Fruit fly (Drosophila melanogaster) whole organism, embryonic: ENCODE results near the gene CG32073.

Experiments
- Antp ChIP-seq: fragments of 200-800 bp; sonication (Bioruptor generic); optimal IDR thresholded peaks from 3 replicates; lab custom pipeline; 2016; ENCODE audit warnings: missing biosample characterization, missing genetic modification characterization
- Atf3 ChIP-seq: fragments of 200-800 bp; sonication (Bioruptor generic); optimal IDR thresholded peaks from 3 replicates; lab custom pipeline; 2016; ENCODE audit warnings: missing biosample characterization, missing genetic modification characterization
- Blimp-1 ChIP-seq: fragments of 200-800 bp; sonication (Bioruptor generic); optimal IDR thresholded peaks from 3 replicates; lab custom pipeline; 2018; ENCODE audit warnings: missing biosample characterization, missing genetic modification characterization, mild to moderate bottlenecking, moderate library complexity, missing genetic modification reagents
- C15 ChIP-seq: fragments of 200-800 bp; sonication (Bioruptor generic); IDR thresholded peaks from 3 replicates; pipeline ENCODE4 v1.3.6; 2022; ENCODE audit warnings: missing biosample characterization, missing genetic modification characterization
- CG10267 ChIP-seq: fragments of 200-800 bp; sonication (Bioruptor generic); optimal IDR thresholded peaks from 2 replicates; lab custom pipeline; 2018; ENCODE audit warnings: missing biosample characterization, mild to moderate bottlenecking, missing genetic modification characterization, moderate library complexity
- CG11247 ChIP-seq: fragments of 200-800 bp; sonication (Bioruptor generic); IDR thresholded peaks from 2 replicates; pipeline ENCODE4 v1.3.6; 2022; ENCODE audit warnings: missing biosample characterization, missing genetic modification characterization
- CG13775 ChIP-seq: fragments of 200-800 bp; sonication (Bioruptor generic); optimal IDR thresholded peaks from 3 replicates; lab custom pipeline; 2017; ENCODE audit warnings: missing biosample characterization, mild to moderate bottlenecking, missing genetic modification characterization
- CG15073 ChIP-seq: fragments of 200-800 bp; sonication (Bioruptor generic); optimal IDR thresholded peaks from 2 replicates; lab custom pipeline; 2016; ENCODE audit warnings: missing biosample characterization, missing genetic modification characterization
- CG17829 ChIP-seq: fragments of 200-800 bp; optimal IDR thresholded peaks from 2 replicates; lab custom pipeline; 2019; ENCODE audit warnings: missing biosample characterization, mild to moderate bottlenecking, missing genetic modification characterization, moderate library complexity
- CG2129 ChIP-seq: fragments of 200-800 bp; sonication (Bioruptor generic); IDR thresholded peaks from 2 replicates; pipeline ENCODE4 v1.3.6; 2022; ENCODE audit warnings: missing biosample characterization, missing genetic modification characterization; ENCODE audit not compliant: partially characterized antibody
- CG2199 ChIP-seq: fragments of 200-800 bp; sonication (Bioruptor generic); IDR thresholded peaks from 3 replicates; pipeline ENCODE4 v1.3.6; 2022; ENCODE audit warnings: missing biosample characterization, missing genetic modification characterization
- CG2875 ChIP-seq: fragments of 200-800 bp; sonication (Bioruptor generic); optimal IDR thresholded peaks from 2 replicates; lab custom pipeline; 2017; ENCODE audit warnings: missing biosample characterization, mild to moderate bottlenecking, missing genetic modification characterization, missing genetic modification reagents
- CG31388 ChIP-seq: fragments of 200-800 bp; sonication (Bioruptor generic); optimal IDR thresholded peaks from 2 replicates; lab custom pipeline; 2016; ENCODE audit warnings: missing biosample characterization, missing genetic modification characterization
- CG32772 ChIP-seq: fragments of 200-800 bp; sonication (Bioruptor generic); IDR thresholded peaks from 2 replicates; pipeline ENCODE4 v1.3.6; 2022; ENCODE audit warnings: missing biosample characterization, missing genetic modification characterization
- CG3407 ChIP-seq: fragments of 200-800 bp; sonication (Bioruptor generic); optimal IDR thresholded peaks from 2 replicates; lab custom pipeline; 2018; ENCODE audit warnings: missing biosample characterization, mild to moderate bottlenecking, missing genetic modification characterization
- CG7987 ChIP-seq: fragments of 200-800 bp; sonication (Bioruptor generic); optimal IDR thresholded peaks from 2 replicates; lab custom pipeline; 2018; ENCODE audit warnings: missing biosample characterization, mild to moderate bottlenecking, missing genetic modification characterization, moderate library complexity
- CG8290 ChIP-seq, 3 experiments: fragments of 200-800 bp; sonication (Bioruptor generic); optimal IDR thresholded peaks; 2 replicates each; lab custom pipeline; 2016 to 2019; ENCODE audit warnings: missing biosample characterization in 3 of 3, missing genetic modification characterization in 3 of 3, mild to moderate bottlenecking in 2 of 3, moderate library complexity in 1 of 3
- CG8478 ChIP-seq: fragments of >200 bp; optimal IDR thresholded peaks from 2 replicates; lab custom pipeline; 2018
- Deaf1 ChIP-seq: fragments of 200-800 bp; optimal IDR thresholded peaks from 3 replicates; lab custom pipeline; 2019; ENCODE audit warnings: missing biosample characterization, mild to moderate bottlenecking, missing genetic modification characterization, moderate library complexity
- Dip3 ChIP-seq: fragments of 200-800 bp; sonication (Bioruptor generic); optimal IDR thresholded peaks from 3 replicates; lab custom pipeline; 2016; ENCODE audit warnings: missing biosample characterization, missing genetic modification characterization
- Hmx ChIP-seq: fragments of 200-800 bp; sonication (Bioruptor generic); optimal IDR thresholded peaks from 2 replicates; lab custom pipeline; 2016; ENCODE audit warnings: missing biosample characterization, missing genetic modification characterization
- MTF-1 ChIP-seq: fragments of 200-800 bp; sonication (Bioruptor generic); optimal IDR thresholded peaks from 2 replicates; lab custom pipeline; 2018; ENCODE audit warnings: missing biosample characterization, mild to moderate bottlenecking, missing genetic modification characterization, borderline replicate concordance
- NK7.1 ChIP-seq: fragments of 200-800 bp; sonication (Bioruptor generic); optimal IDR thresholded peaks from 3 replicates; lab custom pipeline; 2016; ENCODE audit warnings: missing biosample characterization, missing genetic modification characterization
- Sox100B ChIP-seq: fragments of 200-800 bp; sonication (Bioruptor generic); optimal IDR thresholded peaks from 3 replicates; lab custom pipeline; 2018; ENCODE audit warnings: missing biosample characterization, mild to moderate bottlenecking, missing genetic modification characterization
- Sry-δ ChIP-seq: fragments of 200-800 bp; sonication (Bioruptor generic); optimal IDR thresholded peaks from 2 replicates; lab custom pipeline; 2016; ENCODE audit warnings: missing biosample characterization, missing genetic modification characterization
- Stat92E ChIP-seq, 3 experiments: fragments of >200 bp in 2 of 3; fragments of 200-800 bp in 1 of 3; sonication (Bioruptor generic) in 1 of 3; optimal IDR thresholded peaks; 2 replicates each; lab custom pipeline; 2017 to 2019; ENCODE audit warnings: missing biosample characterization in 3 of 3, missing genetic modification characterization in 3 of 3, mild to moderate bottlenecking in 1 of 3, moderate library complexity in 1 of 3
- Xrp1 ChIP-seq: fragments of 200-800 bp; sonication (Bioruptor generic); IDR thresholded peaks from 2 replicates; pipeline ENCODE4 v1.3.6; 2022; ENCODE audit warnings: missing biosample characterization, missing genetic modification characterization
- ac ChIP-seq: fragments of 200-800 bp; sonication (Bioruptor generic); optimal IDR thresholded peaks from 3 replicates; lab custom pipeline; 2017; ENCODE audit warnings: missing biosample characterization, mild to moderate bottlenecking, missing genetic modification characterization
- bcd ChIP-seq: fragments of 200-800 bp; sonication (Bioruptor generic); optimal IDR thresholded peaks from 2 replicates; lab custom pipeline; 2017; ENCODE audit warnings: missing biosample characterization, mild to moderate bottlenecking, missing genetic modification characterization
- cato ChIP-seq: fragments of 200-800 bp; sonication (Bioruptor generic); optimal IDR thresholded peaks from 2 replicates; lab custom pipeline; 2016; ENCODE audit warnings: missing biosample characterization, missing genetic modification characterization, borderline replicate concordance
- chinmo ChIP-seq: fragments of 200-800 bp; sonication (Bioruptor generic); IDR thresholded peaks from 4 replicates; pipeline ENCODE4 v1.3.6; 2022; ENCODE audit warnings: missing biosample characterization, missing genetic modification characterization; ENCODE audit not compliant: partially characterized antibody
- chn ChIP-seq: fragments of 200-800 bp; sonication (Bioruptor generic); optimal IDR thresholded peaks from 2 replicates; lab custom pipeline; 2016; ENCODE audit warnings: missing biosample characterization, missing genetic modification characterization
- dimm ChIP-seq: fragments of 200-800 bp; sonication (Bioruptor generic); IDR thresholded peaks from 2 replicates; pipeline ENCODE4 v1.3.6; 2022; ENCODE audit warnings: missing biosample characterization, missing genetic modification characterization
- dpn ChIP-seq, 2 experiments: fragments of 200-800 bp; sonication (Bioruptor generic); optimal IDR thresholded peaks; 3 replicates each; lab custom pipeline; 2016; ENCODE audit warnings: missing biosample characterization in 2 of 2, missing genetic modification characterization in 2 of 2
- gsb-n ChIP-seq: fragments of 200-800 bp; sonication (Bioruptor generic); optimal IDR thresholded peaks from 3 replicates; lab custom pipeline; 2018; ENCODE audit warnings: missing biosample characterization, mild to moderate bottlenecking, missing genetic modification characterization
- hbn ChIP-seq: fragments of 200-800 bp; sonication (Bioruptor generic); IDR thresholded peaks from 2 replicates; pipeline ENCODE4 v1.3.6; 2022; ENCODE audit warnings: missing biosample characterization, missing genetic modification characterization; ENCODE audit not compliant: partially characterized antibody
- hth ChIP-seq: fragments of >200 bp; optimal IDR thresholded peaks from 2 replicates; lab custom pipeline; 2017; ENCODE audit warnings: inconsistent platforms
- lov ChIP-seq, 2 experiments: fragments of 200-800 bp in 1 of 2; fragments of >200 bp in 1 of 2; sonication (Bioruptor generic) in 1 of 2; IDR thresholded peaks in 1 of 2; optimal IDR thresholded peaks in 1 of 2; 2 replicates in 1 of 2; 3 replicates in 1 of 2; pipeline versions ENCODE4 v1.3.6 to Lab custom; 2017 to 2022; ENCODE audit warnings: missing biosample characterization in 1 of 2, missing genetic modification characterization in 1 of 2
- pan ChIP-seq, 4 experiments: fragments of >200 bp in 3 of 4; fragments of 200-800 bp in 1 of 4; sonication (Bioruptor generic) in 1 of 4; optimal IDR thresholded peaks in 3 of 4; IDR thresholded peaks in 1 of 4; 2 replicates each; pipeline versions ENCODE4 v1.3.6 to Lab custom; 2017 to 2022; ENCODE audit warnings: missing biosample characterization in 2 of 4, missing genetic modification characterization in 2 of 4, mixed read lengths in 1 of 4
- peb ChIP-seq: fragments of 200-800 bp; sonication (Bioruptor generic); IDR thresholded peaks from 2 replicates; pipeline ENCODE4 v1.3.6; 2022; ENCODE audit warnings: missing biosample characterization, missing genetic modification characterization
- pum ChIP-seq: fragments of 200-800 bp; sonication (Bioruptor generic); optimal IDR thresholded peaks from 2 replicates; lab custom pipeline; 2016; ENCODE audit warnings: missing biosample characterization, missing genetic modification characterization
- sim ChIP-seq: fragments of 200-800 bp; sonication (Bioruptor generic); IDR thresholded peaks from 2 replicates; pipeline ENCODE4 v1.3.6; 2022; ENCODE audit warnings: missing biosample characterization, missing genetic modification characterization
- tio ChIP-seq: fragments of 200-800 bp; sonication (Bioruptor generic); optimal IDR thresholded peaks from 2 replicates; lab custom pipeline; 2017; ENCODE audit warnings: missing biosample characterization, missing genetic modification characterization, inconsistent platforms
- tll ChIP-seq, 2 experiments: fragments of 200-800 bp in 1 of 2; fragments of >200 bp in 1 of 2; sonication (Bioruptor generic) in 1 of 2; optimal IDR thresholded peaks; 2 replicates each; lab custom pipeline; 2017 to 2019; ENCODE audit warnings: missing biosample characterization in 2 of 2, missing genetic modification characterization in 2 of 2, mild to moderate bottlenecking in 1 of 2, moderate library complexity in 1 of 2
- tna ChIP-seq: fragments of 200-800 bp; sonication (Bioruptor generic); IDR thresholded peaks from 2 replicates; pipeline ENCODE4 v1.3.6; 2022; ENCODE audit warnings: missing biosample characterization, missing genetic modification characterization; ENCODE audit not compliant: partially characterized antibody
- toy ChIP-seq: fragments of 200-800 bp; sonication (Bioruptor generic); IDR thresholded peaks from 2 replicates; pipeline ENCODE4 v1.3.6; 2022; ENCODE audit warnings: missing biosample characterization, missing genetic modification characterization
- zf30C ChIP-seq: fragments of 200-800 bp; sonication (Bioruptor generic); optimal IDR thresholded peaks from 3 replicates; lab custom pipeline; 2018; ENCODE audit warnings: missing biosample characterization, mild to moderate bottlenecking, missing genetic modification characterization

CG32073 gene

dm6 chr3L:11084557-11085231 is 22.7 kb downstream of the CG32073 start (continued):
- TF ChIP-seq CG31388 (GFP tag; lab: Kevin White, UChicago) (peak; percentile 93), hth (lab: Kevin White, UChicago) (no peak), CG2875 (GFP tag; lab: Kevin White, UChicago) (peak; percentile 96), tll (GFP tag; optimal IDR thresholded peaks at IDR 0.05; lab: Kevin White, UChicago) (peak in 1 of 2 experiments; percentile 89), Sry-δ (peak; percentile 72), CG15073 (peak; percentile 78), Hmx (peak; percentile 89), CG13775 (GFP tag; lab: Kevin White, UChicago) (peak; percentile 94), CG7987 (GFP tag; lab: Kevin White, UChicago) (peak; percentile 86), dimm (peak; percentile 90), Stat92E (GFP tag; optimal IDR thresholded peaks at IDR 0.05; lab: Kevin White, UChicago) (peak in 1 of 3 experiments; percentile 97), peb (peak; percentile 91), MTF-1 (peak; percentile 86), Blimp-1 (GFP tag; lab: Kevin White, UChicago) (peak; percentile 95), sim (GFP tag; lab: Robert Waterston, UW) (peak; percentile 96), CG10267 (peak; percentile 94), gsb-n (tag; lab: Kevin White, UChicago) (peak; percentile 98), bcd (GFP tag; lab: Kevin White, UChicago) (peak; percentile 95), ac (GFP tag; lab: Kevin White, UChicago) (peak; percentile 90), toy (GFP tag; lab: Robert Waterston, UW) (peak; percentile 77), C15 (peak; percentile 81), Atf3 (GFP tag; lab: Kevin White, UChicago) (peak; percentile 97), Sox100B (GFP tag; lab: Kevin White, UChicago) (peak; percentile 96), NK7.1 (GFP tag; lab: Kevin White, UChicago) (peak; percentile 95), CG32772 (peak; percentile 96), Dip3 (GFP tag; lab: Kevin White, UChicago) (peak; percentile 89), tio (GFP tag; lab: Kevin White, UChicago) (peak; percentile 95), CG2129 (no peak), CG3407 (GFP tag; lab: Kevin White, UChicago) (peak; percentile 94), pum (GFP tag; lab: Kevin White, UChicago) (peak; percentile 96), chn (peak; percentile 97), Deaf1 (tag; lab: Kevin White, UChicago) (no peak), CG8290 (GFP tag; optimal IDR thresholded peaks at IDR 0.05; lab: Kevin White, UChicago) (peak; percentile 95), CG8290 (tag; optimal IDR thresholded peaks at IDR 0.05; lab: Kevin White, UChicago) (peak in 1 of 2 experiments; percentile 77), CG17829 (peak; percentile 97), CG8478 (lab: Kevin White, UChicago) (no peak), Xrp1 (peak; percentile 98), hbn (GFP tag; lab: Robert Waterston, UW) (no peak), CG11247 (GFP tag; lab: Robert Waterston, UW) (peak; percentile 89), chinmo (GFP tag; lab: Robert Waterston, UW) (peak; percentile 73; the same call in 1 of the 4 replicates), cato (GFP tag; lab: Kevin White, UChicago) (peak; percentile 95), zf30C (GFP tag; lab: Kevin White, UChicago) (peak; percentile 91), dpn (GFP tag; optimal IDR thresholded peaks at IDR 0.05; lab: Kevin White, UChicago) (peak; percentile 97), Antp (peak; percentile 92), pan (optimal IDR thresholded peaks at IDR 0.05; lab: Kevin White, UChicago) (no peak), pan (GFP tag; optimal IDR thresholded peaks at IDR 0.05 in 1 of 2, IDR thresholded peaks at IDR 0.05 in 1 of 2) (peak in 1 of 2 experiments; percentile 98), CG2199 (peak; percentile 97), tna (GFP tag; lab: Robert Waterston, UW) (no peak), lov (optimal IDR thresholded peaks at IDR 0.05; lab: Kevin White, UChicago) (no peak), lov (GFP tag; IDR thresholded peaks at IDR 0.05; lab: Robert Waterston, UW) (peak; percentile 97)
